Worm (Caenorhabditis elegans): ENCODE data around the gene faah-1.

faah-1 gene

DNA sequence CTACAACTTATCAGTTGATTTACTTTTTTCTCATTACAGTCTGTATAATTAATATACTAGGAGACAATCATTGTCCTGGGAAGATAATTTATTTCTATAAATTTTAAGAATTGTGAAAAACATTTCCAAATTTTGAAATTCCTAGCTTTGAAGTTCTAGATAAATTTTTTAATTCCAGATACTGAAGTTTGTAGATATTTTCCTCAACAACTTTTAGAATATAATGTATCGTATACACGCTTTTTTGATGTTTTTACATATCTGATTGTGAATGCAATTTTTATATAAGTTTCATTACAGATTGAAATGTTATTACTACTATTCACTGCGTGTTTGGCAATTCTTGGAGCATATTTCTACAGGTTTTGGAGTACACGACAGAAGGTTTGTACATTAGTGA is 7.0 kb upstream of the faah-1 start, which contains the start of gene faah-2:
Gene faah-2, plus strand, starts transcription at position 301 of the 400 bp plus-strand sequence.
- TF ChIP-seq T22C8.4 (GFP tag; IDR thresholded peaks at IDR 0.05) (no peak), med-1 (GFP tag; optimal IDR thresholded peaks at IDR 0.05; ENCODE audit: insufficient read depth) (no peak), cog-1 (tag; optimal IDR thresholded peaks at IDR 0.05) (no peak), tab-1 (GFP tag; IDR thresholded peaks at IDR 0.05) (no peak), flt-1 (GFP tag; IDR thresholded peaks at IDR 0.05) (no peak), ref-1 (GFP tag; conservative IDR thresholded peaks at IDR 0.05) (no peak), ztf-23 (GFP tag; IDR thresholded peaks at IDR 0.05) (no peak), klf-2 (GFP tag; conservative IDR thresholded peaks at IDR 0.05) (no peak), ztf-29 (GFP tag; IDR thresholded peaks at IDR 0.05) (no peak)

DNA sequence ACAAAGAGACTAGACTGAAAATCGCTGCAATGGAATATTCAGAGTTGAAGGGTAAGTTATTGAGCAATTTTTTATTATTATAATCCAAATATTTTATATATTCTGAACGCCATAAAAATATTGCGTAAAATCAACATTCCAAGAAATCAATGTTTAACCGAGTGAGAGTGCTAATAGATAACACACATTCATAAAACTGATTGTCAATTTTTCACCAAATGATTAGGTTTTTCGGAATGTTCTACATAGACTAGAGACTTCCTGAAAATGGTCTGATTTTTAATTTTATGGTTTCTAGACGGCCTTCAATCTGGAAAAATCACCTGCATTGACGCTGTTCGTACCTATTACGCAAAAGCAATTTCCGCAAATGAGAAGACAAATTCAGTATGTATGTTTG is 6.5 kb upstream of the faah-1 start:
- TF ChIP-seq med-1 (GFP tag; optimal IDR thresholded peaks at IDR 0.05; ENCODE audit: insufficient read depth) (no peak), tab-1 (GFP tag; IDR thresholded peaks at IDR 0.05) (no peak), flt-1 (GFP tag; IDR thresholded peaks at IDR 0.05) (no peak), ztf-29 (GFP tag; IDR thresholded peaks at IDR 0.05) (no peak), ref-1 (GFP tag; conservative IDR thresholded peaks at IDR 0.05) (no peak), cog-1 (tag; optimal IDR thresholded peaks at IDR 0.05) (no peak), klf-2 (GFP tag; conservative IDR thresholded peaks at IDR 0.05) (no peak), T22C8.4 (GFP tag; IDR thresholded peaks at IDR 0.05) (no peak), ztf-23 (GFP tag; IDR thresholded peaks at IDR 0.05) (no peak)

DNA sequence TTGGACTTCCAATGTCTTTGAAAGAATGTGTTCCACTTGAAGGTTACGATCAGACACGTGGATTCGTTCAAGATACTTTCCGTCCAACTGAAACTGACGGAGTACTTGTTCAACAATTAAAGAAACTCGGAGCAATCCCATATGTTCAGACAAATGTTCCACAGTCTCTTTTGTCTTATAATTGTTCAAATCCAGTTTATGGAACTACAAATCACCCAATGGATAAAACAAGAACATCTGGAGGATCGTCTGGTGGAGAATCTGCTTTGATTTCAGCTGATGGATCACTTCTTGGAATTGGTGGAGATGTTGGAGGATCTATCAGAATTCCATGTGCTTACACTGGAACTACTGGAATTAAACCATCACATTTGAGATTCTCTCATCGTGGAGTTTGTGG is 6.0 kb upstream of the faah-1 start:
- TF ChIP-seq T22C8.4 (GFP tag; IDR thresholded peaks at IDR 0.05) (no peak), tab-1 (GFP tag; IDR thresholded peaks at IDR 0.05) (no peak), med-1 (GFP tag; optimal IDR thresholded peaks at IDR 0.05; ENCODE audit: insufficient read depth) (no peak), ref-1 (GFP tag; conservative IDR thresholded peaks at IDR 0.05) (no peak), ztf-29 (GFP tag; IDR thresholded peaks at IDR 0.05) (no peak), flt-1 (GFP tag; IDR thresholded peaks at IDR 0.05) (no peak), cog-1 (tag; optimal IDR thresholded peaks at IDR 0.05) (no peak), klf-2 (GFP tag; conservative IDR thresholded peaks at IDR 0.05) (no peak), ztf-23 (GFP tag; IDR thresholded peaks at IDR 0.05) (no peak)

DNA sequence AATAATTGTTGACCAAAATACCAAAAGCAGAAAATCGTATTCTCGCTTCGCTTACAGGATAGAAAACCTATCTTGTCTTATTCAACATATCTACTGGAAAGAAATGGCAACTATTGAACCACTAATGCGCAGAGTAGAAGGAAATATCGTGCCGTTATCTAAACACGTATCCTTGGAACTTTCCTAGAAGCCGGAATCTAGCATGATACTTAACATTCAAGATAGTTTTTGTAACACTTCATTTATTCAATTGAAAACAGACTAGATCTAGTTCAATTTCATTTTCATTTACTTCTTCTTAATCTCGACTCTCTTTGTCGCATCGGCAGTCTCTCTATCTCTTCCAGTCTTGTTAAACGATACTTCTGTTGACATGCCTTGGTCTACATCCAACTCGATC is 4.2 kb upstream of the faah-1 start:
- TF ChIP-seq ref-1 (GFP tag; conservative IDR thresholded peaks at IDR 0.05) (no peak), T22C8.4 (GFP tag; IDR thresholded peaks at IDR 0.05) (no peak)

DNA sequence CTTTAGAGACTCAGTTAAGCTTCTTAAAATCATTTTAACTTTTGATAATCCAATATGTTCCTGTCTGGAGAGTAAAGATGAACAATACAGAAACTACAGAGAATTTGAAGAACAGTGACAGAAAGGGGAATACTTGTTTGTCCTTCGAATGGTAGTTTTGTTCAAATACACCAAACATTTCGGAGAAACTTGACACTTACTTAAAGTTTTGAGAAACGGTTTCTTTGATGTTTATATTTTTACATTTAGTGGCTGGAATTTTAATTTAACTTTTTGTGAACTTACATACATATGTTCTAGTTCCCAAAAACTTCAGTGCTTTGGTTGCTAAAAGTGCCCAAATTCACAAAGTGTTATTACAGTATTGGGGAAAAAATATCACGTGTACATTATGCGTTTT is 2.0 kb upstream of the faah-1 start, which contains the start of gene B0218.5:
Gene B0218.5, minus strand, starts transcription at position 101 of the 400 bp plus-strand sequence.
- TF ChIP-seq T22C8.4 (GFP tag; IDR thresholded peaks at IDR 0.05): no peak
- no peak for TF ChIP-seq med-1 (GFP tag; optimal IDR thresholded peaks at IDR 0.05; ENCODE audit: insufficient read depth)
- TF ChIP-seq ztf-23 (GFP tag; IDR thresholded peaks at IDR 0.05): no peak
- no peak for TF ChIP-seq klf-2 (GFP tag; conservative IDR thresholded peaks at IDR 0.05)

DNA sequence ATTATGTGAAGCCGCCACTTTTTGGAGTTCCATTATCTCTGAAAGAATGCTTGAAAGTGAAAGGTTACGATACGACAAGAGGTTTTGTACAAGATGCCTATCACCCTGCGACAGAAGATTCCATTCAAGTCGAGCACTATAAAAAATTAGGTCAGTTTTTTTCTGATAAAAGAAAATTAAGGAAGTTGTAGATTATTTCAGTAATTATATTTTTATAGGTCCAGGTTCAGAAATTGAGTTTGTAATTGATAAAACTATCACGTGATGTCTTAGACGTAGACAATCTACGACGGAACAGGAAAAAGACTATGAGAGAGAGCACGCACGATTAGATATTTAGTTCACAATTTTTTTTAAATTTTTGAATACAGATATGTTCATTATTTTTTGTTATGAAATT is 808 bp downstream of the faah-1 start:
- no peak for TF ChIP-seq med-1 (GFP tag; optimal IDR thresholded peaks at IDR 0.05; ENCODE audit: insufficient read depth)
- TF ChIP-seq tab-1 (GFP tag; IDR thresholded peaks at IDR 0.05): no peak
- TF ChIP-seq ztf-23 (GFP tag; IDR thresholded peaks at IDR 0.05): no peak
- TF ChIP-seq cog-1 (tag; optimal IDR thresholded peaks at IDR 0.05): no peak

DNA sequence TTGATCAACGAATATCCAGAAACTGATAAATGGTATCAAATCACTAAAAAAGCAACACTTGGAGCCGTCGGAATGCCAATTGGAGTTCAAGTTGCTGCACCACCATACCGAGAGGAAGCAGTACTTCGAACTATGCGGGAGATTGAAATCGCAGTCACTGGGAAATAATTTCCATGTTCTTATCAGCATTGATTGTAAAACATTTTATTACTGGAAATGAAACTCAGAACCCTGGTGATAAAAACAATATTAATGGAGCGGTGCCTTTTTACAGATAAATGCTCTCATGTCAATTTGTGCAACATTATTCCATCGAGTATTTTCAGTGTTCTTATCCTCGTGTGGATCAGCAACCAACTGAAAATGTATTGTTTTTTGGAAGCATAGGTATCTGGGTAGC is 2.6 kb downstream of the faah-1 start:
- TF ChIP-seq tab-1 (GFP tag; IDR thresholded peaks at IDR 0.05) (no peak), cog-1 (tag; optimal IDR thresholded peaks at IDR 0.05) (no peak), ztf-23 (GFP tag; IDR thresholded peaks at IDR 0.05) (no peak)

DNA sequence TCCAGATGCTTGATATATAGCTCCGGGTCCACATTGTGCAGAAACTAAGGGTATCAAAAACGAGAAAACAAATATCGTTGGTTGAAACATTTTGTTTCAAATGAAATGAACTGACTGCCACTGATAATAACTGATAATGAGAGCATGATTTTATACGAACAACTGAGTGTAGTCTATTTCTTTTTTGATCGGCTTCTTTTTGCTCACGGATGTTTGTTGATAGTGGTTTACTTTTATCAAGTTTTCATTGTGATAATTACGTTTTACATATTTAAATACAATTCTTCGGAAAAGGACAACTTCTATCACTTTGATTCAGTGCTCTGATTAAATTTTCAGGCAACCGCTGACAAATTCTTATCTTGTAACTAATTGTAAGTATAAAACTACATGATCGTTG is 4.5 kb downstream of the faah-1 start, which contains the start of gene clec-51:
Gene clec-51, minus strand, starts transcription at position 114 of the 400 bp plus-strand sequence.
- TF ChIP-seq T22C8.4 (GFP tag; IDR thresholded peaks at IDR 0.05) (no peak), med-1 (GFP tag; optimal IDR thresholded peaks at IDR 0.05; ENCODE audit: insufficient read depth) (no peak), ztf-29 (GFP tag; IDR thresholded peaks at IDR 0.05) (no peak), tab-1 (GFP tag; IDR thresholded peaks at IDR 0.05) (no peak), ztf-23 (GFP tag; IDR thresholded peaks at IDR 0.05) (no peak), cog-1 (tag; optimal IDR thresholded peaks at IDR 0.05) (no peak)

DNA sequence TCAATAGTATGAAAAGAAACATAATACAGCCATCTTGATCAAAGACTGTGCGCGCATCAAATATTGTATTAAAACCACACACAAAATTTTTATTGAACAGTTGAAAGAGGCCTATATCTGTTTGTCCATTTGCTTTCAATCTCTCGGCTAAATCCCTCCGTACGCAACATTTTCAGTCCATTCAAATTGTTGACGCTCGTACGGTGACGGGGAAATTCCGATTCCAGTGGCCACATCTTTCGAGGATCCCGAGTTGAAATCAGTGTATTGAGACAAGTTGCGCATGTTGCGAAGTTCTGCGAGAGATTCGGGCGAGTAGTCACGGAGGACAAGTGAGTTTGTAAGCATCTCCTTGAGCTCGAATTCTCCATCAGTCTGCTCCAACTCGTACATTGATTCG is 5.3 kb downstream of the faah-1 start:
- TF ChIP-seq ref-1 (GFP tag; conservative IDR thresholded peaks at IDR 0.05): no peak
- no peak for TF ChIP-seq flt-1 (GFP tag; IDR thresholded peaks at IDR 0.05)

DNA sequence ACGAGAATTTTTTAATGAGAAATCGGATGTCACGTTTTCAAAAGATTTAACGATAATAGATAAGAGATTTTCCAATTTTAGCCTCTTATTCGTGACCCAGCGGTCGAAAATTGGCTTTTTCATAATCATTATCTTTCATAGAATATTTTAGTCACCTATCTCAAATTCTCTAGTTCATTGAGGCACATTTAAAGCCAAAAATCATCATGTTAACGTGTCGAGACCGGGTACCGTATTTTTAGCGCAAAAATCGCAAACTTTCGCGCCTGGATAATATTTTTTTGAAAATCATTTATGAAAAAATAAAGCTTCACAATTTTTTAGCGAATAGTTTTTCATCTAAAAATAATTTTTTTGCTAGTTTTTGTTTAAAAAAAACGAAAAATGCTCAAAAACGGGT is 6.8 kb downstream of the faah-1 start, which contains the start of gene B0218.7:
Gene B0218.7, minus strand, starts transcription at position 101 of the 400 bp plus-strand sequence.
- no peak for TF ChIP-seq cog-1 (tag; optimal IDR thresholded peaks at IDR 0.05)
- TF ChIP-seq T22C8.4 (GFP tag; IDR thresholded peaks at IDR 0.05): no peak
- TF ChIP-seq ref-1 (GFP tag; conservative IDR thresholded peaks at IDR 0.05): no peak
- no peak for TF ChIP-seq flt-1 (GFP tag; IDR thresholded peaks at IDR 0.05)
- no peak for TF ChIP-seq klf-2 (GFP tag; conservative IDR thresholded peaks at IDR 0.05)
- no peak for TF ChIP-seq tab-1 (GFP tag; IDR thresholded peaks at IDR 0.05)
- TF ChIP-seq med-1 (GFP tag; optimal IDR thresholded peaks at IDR 0.05; ENCODE audit: insufficient read depth): no peak
- no peak for TF ChIP-seq ztf-29 (GFP tag; IDR thresholded peaks at IDR 0.05)
- TF ChIP-seq ztf-23 (GFP tag; IDR thresholded peaks at IDR 0.05): no peak

DNA sequence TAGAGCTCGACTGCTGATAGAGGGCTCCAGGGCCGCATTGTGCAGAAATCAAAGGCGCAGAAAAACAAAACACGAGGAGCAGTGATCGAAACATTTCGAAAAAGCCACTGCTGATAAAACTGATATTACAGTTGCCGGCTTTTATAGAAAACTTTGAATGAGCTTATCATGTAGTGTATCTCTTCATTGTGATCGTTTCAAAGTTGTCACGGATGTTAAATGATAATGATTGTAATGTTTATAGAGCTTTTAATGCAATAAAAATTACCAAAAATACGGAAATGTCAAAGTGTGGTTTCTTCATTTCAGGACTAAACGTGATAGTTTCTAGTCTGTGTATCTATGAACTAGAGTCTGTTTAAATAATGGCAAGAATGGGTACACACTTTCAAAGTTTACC is 9.5 kb downstream of the faah-1 start, which contains the start of gene clec-52:
Gene clec-52, minus strand, starts transcription at position 101 of the 400 bp plus-strand sequence.
- TF ChIP-seq med-1 (GFP tag; optimal IDR thresholded peaks at IDR 0.05; ENCODE audit: insufficient read depth) (no peak), T22C8.4 (GFP tag; IDR thresholded peaks at IDR 0.05) (no peak), ztf-29 (GFP tag; IDR thresholded peaks at IDR 0.05) (no peak), ref-1 (GFP tag; conservative IDR thresholded peaks at IDR 0.05) (no peak), klf-2 (GFP tag; conservative IDR thresholded peaks at IDR 0.05) (no peak), tab-1 (GFP tag; IDR thresholded peaks at IDR 0.05) (no peak), flt-1 (GFP tag; IDR thresholded peaks at IDR 0.05) (no peak), ztf-23 (GFP tag; IDR thresholded peaks at IDR 0.05) (no peak), cog-1 (tag; optimal IDR thresholded peaks at IDR 0.05) (no peak)

All from whole organism, midembryonic.